Fruit fly (Drosophila melanogaster) Kc167 (cell line): ENCODE results near the gene RpS27.

Experiments
- Myc ChIP-seq: fragments of >200 bp; optimal IDR thresholded peaks from 2 replicates; lab custom pipeline; 2017; ENCODE audit warnings: missing external identifiers
- h ChIP-seq: fragments of >200 bp; optimal IDR thresholded peaks from 3 replicates; lab custom pipeline; 2018; ENCODE audit warnings: missing external identifiers
- insv ChIP-seq: fragments of >200 bp; optimal IDR thresholded peaks from 3 replicates; lab custom pipeline; 2018; ENCODE audit warnings: missing external identifiers
- psq ChIP-seq: fragments of >200 bp; optimal IDR thresholded peaks from 2 replicates; lab custom pipeline; 2017; ENCODE audit warnings: missing external identifiers
- ttk ChIP-seq: sonication (Bioruptor generic); optimal IDR thresholded peaks from 2 replicates; lab custom pipeline; 2017; ENCODE audit warnings: missing external identifiers

DNA sequence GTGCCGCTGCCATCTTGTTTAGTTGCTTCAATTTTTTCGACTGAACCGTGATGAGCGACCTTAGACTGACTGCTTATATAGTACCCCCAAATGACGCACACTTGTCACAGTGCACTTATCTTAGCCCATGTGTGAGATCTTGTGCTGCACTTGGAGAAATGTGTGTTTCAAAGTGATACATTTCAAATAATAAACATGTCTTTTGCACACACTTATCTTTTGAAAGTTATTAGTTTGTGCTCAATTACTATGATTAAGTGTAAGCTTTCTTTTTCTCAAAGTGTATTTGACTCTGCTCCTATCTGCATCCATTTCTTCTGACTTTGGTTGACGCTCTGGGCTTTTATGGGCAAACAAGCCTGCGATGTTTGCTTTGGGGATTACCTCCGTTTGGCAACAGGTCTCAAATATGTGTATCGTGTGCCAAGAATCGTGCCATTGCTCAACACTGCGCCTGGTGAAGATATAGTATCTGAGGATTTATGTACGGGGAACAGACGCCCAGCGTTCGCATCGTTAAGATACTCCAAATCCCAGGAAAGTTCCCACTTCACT lies 32.6 kb upstream of the RpS27 start, which contains the start of gene CG10514:
- TF ChIP-seq Myc (no peak), psq (no peak), h (lab: Kevin White, UChicago) (no peak), insv (no peak), ttk (lab: Kevin White, UChicago) (no peak)
